Worm (Caenorhabditis elegans) whole organism, L4 larva: ENCODE results near the gene sart-3.

ENCODE experiments used
- ama-1 ChIP-seq: fragments of 150-350 bp; optimal IDR thresholded peaks from 2 replicates; lab custom pipeline; 2014; ENCODE audit warnings: inconsistent platforms, mixed read lengths
- dpl-1 ChIP-seq: fragments of 150-350 bp; optimal IDR thresholded peaks from 2 replicates; lab custom pipeline; 2014; ENCODE audit warnings: missing biosample characterization, missing genetic modification reagents, missing genetic modification characterization
- fkh-10 ChIP-seq: fragments of 150-350 bp; optimal IDR thresholded peaks from 2 replicates; lab custom pipeline; 2014; ENCODE audit warnings: missing biosample characterization, missing genetic modification reagents, missing genetic modification characterization
- lin-39 ChIP-seq: fragments of 150-350 bp; optimal IDR thresholded peaks from 2 replicates; lab custom pipeline; 2014; ENCODE audit warnings: missing biosample characterization, missing genetic modification reagents, missing genetic modification characterization
- nhr-76 ChIP-seq: fragments of 150-350 bp; optimal IDR thresholded peaks from 2 replicates; lab custom pipeline; 2014; ENCODE audit warnings: missing biosample characterization, missing genetic modification characterization
- snpc-4 ChIP-seq: fragments of 150-350 bp; optimal IDR thresholded peaks from 2 replicates; lab custom pipeline; 2014; ENCODE audit warnings: missing biosample characterization, missing genetic modification characterization

- TF ChIP-seq ama-1 (lab: Kevin White, UChicago) = no peak
- no peak for TF ChIP-seq snpc-4 (tag; lab: Kevin White, UChicago)
- TF ChIP-seq lin-39 = no peak
- TF ChIP-seq dpl-1 (GFP tag; lab: Kevin White, UChicago) = no peak
- no peak for TF ChIP-seq fkh-10
- no peak for TF ChIP-seq nhr-76 (tag; lab: Kevin White, UChicago)
These were observed 46.5 kb upstream of the sart-3 start, which contains the start of gene fbxb-76 for ce11 chrIV:11379254-11379653.
